Worm (Caenorhabditis elegans) whole organism, L3 larva: Measurements from ENCODE around the gene ins-12.

ENCODE experiments used
- R02D3.7 ChIP-seq: fragments of 150-350 bp; optimal IDR thresholded peaks from 2 replicates; lab custom pipeline; 2014; ENCODE audit warnings: missing biosample characterization, missing genetic modification characterization
- ama-1 ChIP-seq: fragments of 150-350 bp; optimal IDR thresholded peaks from 2 replicates; lab custom pipeline; 2018
- ceh-28 ChIP-seq: fragments of 150-350 bp; optimal IDR thresholded peaks from 2 replicates; lab custom pipeline; 2014; ENCODE audit warnings: missing biosample characterization, missing genetic modification reagents, missing genetic modification characterization
- lin-15B ChIP-seq: fragments of 150-350 bp; optimal IDR thresholded peaks from 2 replicates; lab custom pipeline; 2014; ENCODE audit warnings: missing biosample characterization, missing genetic modification characterization
- ztf-11 ChIP-seq: fragments of 150-350 bp; optimal IDR thresholded peaks from 2 replicates; lab custom pipeline; 2014; ENCODE audit warnings: missing biosample characterization, missing genetic modification characterization

ce11 chrII:5577060-5577459, 22.6 kb downstream of the ins-12 start:
- TF ChIP-seq ceh-28 (no peak), ztf-11 (no peak), lin-15B (tag; lab: Kevin White, UChicago) (no peak), R02D3.7 (tag; lab: Kevin White, UChicago) (no peak), ama-1 (lab: Kevin White, UChicago) (no peak)
